Worm (Caenorhabditis elegans) whole organism, early embryonic: ENCODE results near the gene C50C3.5.

Experiments
- ama-1 ChIP-seq: fragments of 150-350 bp; optimal IDR thresholded peaks from 2 replicates; lab custom pipeline; 2014
- hmbx-1 ChIP-seq: sonication (generic microtip); optimal IDR thresholded peaks from 2 replicates; lab custom pipeline; 2016; ENCODE audit warnings: mild to moderate bottlenecking, missing genetic modification characterization, missing compliant biosample characterization
- hnd-1 ChIP-seq: sonication (generic microtip); optimal IDR thresholded peaks from 2 replicates; lab custom pipeline; 2016; ENCODE audit warnings: missing genetic modification characterization, missing compliant biosample characterization
- pes-1 ChIP-seq: fragments of 200-800 bp; sonication (Bioruptor generic); IDR thresholded peaks from 2 replicates; pipeline ENCODE4 v1.3.6; 2022; ENCODE audit warnings: missing genetic modification reagents, missing genetic modification characterization, missing compliant biosample characterization

DNA sequence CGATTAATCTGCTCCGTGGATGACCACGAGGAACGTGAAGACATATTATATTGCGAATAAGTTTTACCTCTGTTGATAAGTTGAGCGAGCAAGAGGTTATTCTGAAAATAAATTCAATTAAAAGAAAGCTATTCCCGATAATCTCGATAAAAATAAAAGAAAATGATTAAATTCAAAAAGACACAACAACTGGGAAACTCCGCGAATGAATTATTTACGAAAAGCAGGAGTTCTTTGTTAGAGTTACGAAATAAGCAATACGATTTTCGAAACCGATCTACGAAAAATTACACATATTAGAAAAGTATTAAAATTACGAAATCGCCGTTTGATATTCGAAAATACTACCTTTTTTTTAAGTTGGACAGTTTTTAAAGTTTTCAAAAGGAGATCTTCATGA, 15.7 kb upstream of the C50C3.5 start, which contains the start of gene bath-42:
- TF ChIP-seq ama-1 (lab: Kevin White, UChicago): no peak
- no peak for TF ChIP-seq hmbx-1 (tag; lab: Kevin White, UChicago)
- TF ChIP-seq pes-1: no peak
- TF ChIP-seq hnd-1 (tag; lab: Kevin White, UChicago): no peak
